Fruit fly (Drosophila melanogaster): ENCODE results near the gene PolH.

DNA sequence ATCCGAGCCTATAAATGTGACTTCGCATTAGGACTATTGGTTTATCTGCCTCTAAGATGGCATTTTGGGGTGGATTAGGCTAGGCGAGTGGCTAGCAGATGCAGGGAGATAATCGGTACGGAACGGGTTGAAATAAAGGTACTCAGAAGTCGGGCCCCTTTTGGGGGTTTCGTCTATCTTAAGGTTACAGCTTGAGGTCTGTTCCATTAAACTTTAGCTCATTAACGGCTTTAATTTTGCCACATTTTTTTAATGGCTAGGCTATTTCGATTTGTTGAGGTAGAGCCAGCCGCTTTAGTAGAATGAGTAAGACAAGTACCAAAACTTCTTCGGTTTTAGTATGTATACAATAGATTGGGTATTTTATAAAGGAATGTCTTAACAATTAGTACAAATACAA lies 47.5 kb downstream of the PolH start:
- no peak for TF ChIP-seq CG8478 (optimal IDR thresholded peaks at IDR 0.05)
- TF ChIP-seq CTCF (optimal IDR thresholded peaks at IDR 0.05) = no peak

All from S2 (cell line).